Fruit fly (Drosophila melanogaster) whole organism, embryonic: ENCODE results near the gene CG11000.

Source experiments
- Bgb ChIP-seq: fragments of 200-800 bp; sonication (Bioruptor generic); IDR thresholded peaks from 2 replicates; pipeline ENCODE4 v1.3.6; 2022; ENCODE audit warnings: missing biosample characterization, missing genetic modification characterization; ENCODE audit not compliant: partially characterized antibody
- HLH3B ChIP-seq: fragments of 200-800 bp; sonication (Bioruptor generic); IDR thresholded peaks from 2 replicates; pipeline ENCODE4 v1.3.6; 2022; ENCODE audit warnings: missing biosample characterization, missing genetic modification characterization
- Usf ChIP-seq: fragments of 200-800 bp; sonication (Bioruptor generic); optimal IDR thresholded peaks from 2 replicates; lab custom pipeline; 2017; ENCODE audit warnings: missing genotype, missing biosample characterization, missing genetic modification characterization
- maf-S ChIP-seq: fragments of 200-800 bp; sonication (Bioruptor generic); optimal IDR thresholded peaks from 2 replicates; lab custom pipeline; 2016; ENCODE audit warnings: missing biosample characterization, missing genetic modification characterization

CG11000 gene

dm6 chr3R:5862032-5862641, 60.0 kb downstream of the CG11000 start, which contains the start of gene CG2017 (continued):
- TF ChIP-seq HLH3B (GFP tag; lab: Robert Waterston, UW): no peak
- TF ChIP-seq Usf (GFP tag; lab: Kevin White, UChicago): peak; percentile 2
- TF ChIP-seq maf-S (GFP tag; lab: Kevin White, UChicago): peak; percentile 46
- TF ChIP-seq Bgb (GFP tag; lab: Robert Waterston, UW): peak; percentile 49; the same call in 1 of the 2 replicates
